Fruit fly (Drosophila melanogaster): ENCODE results near the gene bma.

- no peak for TF ChIP-seq usp (GFP tag; optimal IDR thresholded peaks at IDR 0.05)
- TF ChIP-seq h (GFP tag; optimal IDR thresholded peaks at IDR 0.05), result no peak
- TF ChIP-seq sage (GFP tag; optimal IDR thresholded peaks at IDR 0.05), result no peak
- TF ChIP-seq woc (GFP tag; optimal IDR thresholded peaks at IDR 0.05), result no peak
- peak in 1 of 2 experiments; percentile 59 for TF ChIP-seq foxo (GFP tag; optimal IDR thresholded peaks at IDR 0.05)
Observed at dm6 chr3L:9864275-9865052, 43.5 kb upstream of the bma start, which contains the start of the genes iPLA2-VIA and Ciz1.

All from whole organism, wandering third instar larva.